Worm (Caenorhabditis elegans) whole organism, L1 larva: ENCODE results near the gene F10E9.12.

ENCODE experiments used
- alr-1 ChIP-seq: fragments of 200-800 bp; sonication (Bioruptor generic); optimal IDR thresholded peaks from 2 replicates; lab custom pipeline; 2018; ENCODE audit warnings: borderline replicate concordance, mild to moderate bottlenecking, missing genetic modification characterization, missing compliant biosample characterization
- ceh-63 ChIP-seq: fragments of 200-800 bp; sonication (Bioruptor generic); optimal IDR thresholded peaks from 2 replicates; lab custom pipeline; 2018; ENCODE audit warnings: mild to moderate bottlenecking, missing genetic modification characterization, missing compliant biosample characterization
- fkh-4 ChIP-seq: sonication (generic microtip); optimal IDR thresholded peaks from 2 replicates; lab custom pipeline; 2016; ENCODE audit warnings: missing compliant biosample characterization, missing genetic modification characterization, borderline replicate concordance
- lir-3 ChIP-seq: sonication (generic microtip); optimal IDR thresholded peaks from 2 replicates; lab custom pipeline; 2016; ENCODE audit warnings: mild to moderate bottlenecking, missing genetic modification characterization, moderate library complexity, missing compliant biosample characterization; ENCODE audit not compliant: poor library complexity
- mdl-1 ChIP-seq, 2 experiments: fragments of 150-350 bp; optimal IDR thresholded peaks; 2 replicates each; lab custom pipeline; 2014 to 2017; ENCODE audit warnings: missing biosample characterization in 2 of 2, missing genetic modification characterization in 2 of 2, inconsistent platforms in 1 of 2
- nhr-11 ChIP-seq: fragments of 150-350 bp; optimal IDR thresholded peaks from 2 replicates; lab custom pipeline; 2014; ENCODE audit warnings: missing biosample characterization, missing genetic modification characterization
- nhr-47 ChIP-seq: sonication (generic microtip); optimal IDR thresholded peaks from 2 replicates; lab custom pipeline; 2016; ENCODE audit warnings: mild to moderate bottlenecking, missing genetic modification characterization, moderate library complexity, missing compliant biosample characterization
- nhr-76 ChIP-seq: sonication (generic microtip); optimal IDR thresholded peaks from 2 replicates; lab custom pipeline; 2017; ENCODE audit warnings: missing biosample characterization, missing genetic modification characterization
- pqm-1 ChIP-seq: sonication (generic microtip); optimal IDR thresholded peaks from 3 replicates; lab custom pipeline; 2017; ENCODE audit warnings: missing biosample characterization, missing genetic modification characterization
- unc-130 ChIP-seq: fragments of 150-350 bp; optimal IDR thresholded peaks from 2 replicates; lab custom pipeline; 2017; ENCODE audit warnings: missing biosample characterization, missing genetic modification characterization, inconsistent platforms
- unc-30 ChIP-seq: sonication (generic microtip); optimal IDR thresholded peaks from 2 replicates; lab custom pipeline; 2017; ENCODE audit warnings: missing biosample characterization, missing genetic modification characterization
- unc-62 ChIP-seq: fragments of 150-350 bp; optimal IDR thresholded peaks from 2 replicates; lab custom pipeline; 2014; ENCODE audit warnings: missing biosample characterization, missing genetic modification reagents, missing genetic modification characterization

DNA sequence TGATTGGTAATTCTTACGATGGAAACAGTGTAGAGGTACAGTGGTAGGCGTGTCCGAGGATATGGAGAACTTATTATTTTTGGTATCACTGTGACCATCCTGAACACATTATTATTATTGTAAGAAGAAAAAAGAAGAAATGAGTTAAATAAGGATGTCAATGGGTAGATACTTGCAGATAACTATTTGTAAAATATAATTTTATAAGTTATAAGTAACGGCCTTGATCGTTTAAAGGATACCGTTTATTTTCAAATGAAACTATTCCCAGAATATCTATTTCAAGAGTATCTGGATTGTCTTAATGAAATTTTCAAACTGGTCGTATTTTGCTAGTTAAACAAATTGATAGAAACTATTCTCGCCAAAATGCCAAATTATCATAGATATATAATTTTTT, 4.2 kb upstream of the F10E9.12 start, which contains the start of gene F10E9.10:
- TF ChIP-seq nhr-76: no peak
- no peak for TF ChIP-seq alr-1 (tag; lab: Kevin White, UChicago)
- no peak for TF ChIP-seq unc-130
- no peak for TF ChIP-seq unc-30 (tag; lab: Kevin White, UChicago)
- no peak for TF ChIP-seq fkh-4
- TF ChIP-seq nhr-47: no peak
- no peak for TF ChIP-seq lir-3 (tag; lab: Kevin White, UChicago)
- no peak for TF ChIP-seq unc-62 (GFP tag; lab: Kevin White, UChicago)
- TF ChIP-seq nhr-11 (tag; lab: Kevin White, UChicago): no peak
- no peak for TF ChIP-seq ceh-63
- no peak for TF ChIP-seq mdl-1 (tag; optimal IDR thresholded peaks at IDR 0.05; lab: Kevin White, UChicago)
- TF ChIP-seq pqm-1 (tag; lab: Kevin White, UChicago): no peak
